Fruit fly (Drosophila melanogaster) whole organism: Measurements from ENCODE around the gene CG31675.

Source experiments
- Dll ChIP-seq: fragments of >200 bp; optimal IDR thresholded peaks from 2 replicates; lab custom pipeline; 2017
- EcR ChIP-seq, 2 experiments: fragments of >200 bp; optimal IDR thresholded peaks; 2 replicates each; lab custom pipeline; 2017; ENCODE audit warnings: missing biosample characterization in 2 of 2, missing genetic modification characterization in 2 of 2, missing genetic modification reagents in 2 of 2
- pan ChIP-seq: fragments of >200 bp; optimal IDR thresholded peaks from 2 replicates; lab custom pipeline; 2017
- psq ChIP-seq: fragments of >200 bp; optimal IDR thresholded peaks from 2 replicates; lab custom pipeline; 2017
- usp ChIP-seq: fragments of >200 bp; optimal IDR thresholded peaks from 2 replicates; lab custom pipeline; 2017; ENCODE audit warnings: missing biosample characterization, missing genetic modification characterization, mixed read lengths

DNA sequence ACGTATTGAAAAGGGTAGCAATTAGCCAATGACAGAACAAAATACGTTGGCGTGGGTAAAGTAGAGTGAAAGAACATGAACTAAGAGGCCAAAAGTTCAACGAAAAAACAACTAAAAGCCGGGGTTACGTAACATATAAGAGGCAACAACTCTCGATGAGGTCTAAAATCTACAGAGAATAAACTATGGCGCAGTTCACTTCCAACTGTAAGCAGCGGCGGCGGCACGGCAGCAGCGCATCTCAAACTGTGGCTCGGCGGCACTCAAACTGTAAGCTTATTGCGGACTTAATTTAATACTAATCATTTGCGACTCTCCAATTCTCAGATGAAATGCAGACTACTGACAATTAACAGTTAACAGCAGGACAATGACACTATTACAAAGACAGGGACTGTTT, 7.0 kb downstream of the CG31675 start:
- TF ChIP-seq usp (GFP tag; lab: Kevin White, UChicago) (no peak), EcR (GFP tag; optimal IDR thresholded peaks at IDR 0.05; lab: Kevin White, UChicago) (no peak), psq (lab: Kevin White, UChicago) (no peak), pan (lab: Kevin White, UChicago) (no peak), Dll (lab: Kevin White, UChicago) (no peak)
